Worm (Caenorhabditis elegans): ENCODE measurements around the gene C47A10.16.

C47A10.16 gene

DNA sequence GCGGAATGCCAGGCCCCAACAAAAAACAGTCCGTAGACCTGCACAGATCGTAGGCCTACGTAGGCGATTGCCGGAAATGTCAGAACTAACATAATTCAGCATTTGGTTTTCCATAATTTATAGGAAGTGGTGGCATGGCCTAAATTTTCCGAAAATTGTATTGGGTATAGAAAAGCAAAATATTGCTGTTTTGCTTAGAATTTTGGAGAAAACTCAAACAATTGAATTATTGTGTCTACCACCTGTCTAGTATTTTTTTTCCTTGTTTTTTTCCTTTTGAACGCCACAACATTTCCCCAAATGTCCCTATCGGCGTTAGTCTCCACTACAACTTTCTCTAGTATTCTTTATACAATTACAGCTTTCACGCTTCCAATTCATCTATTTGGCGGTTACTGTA, 2.3 kb upstream of the C47A10.16 start, which contains the start of gene srh-284:
TSS of gene srh-284 (plus strand) at position 301 of the 400 bp plus-strand sequence.
- no peak for TF ChIP-seq atf-7 (tag; optimal IDR thresholded peaks at IDR 0.05)
- no peak for TF ChIP-seq lin-54 (GFP tag; optimal IDR thresholded peaks at IDR 0.05)
- TF ChIP-seq bed-2 (GFP tag; IDR thresholded peaks at IDR 0.05), result no peak

- TF ChIP-seq C06A6.2 (GFP tag; conservative IDR thresholded peaks at IDR 0.05) (no peak), attf-6 (GFP tag; IDR thresholded peaks at IDR 0.05) (no peak), D2030.7 (GFP tag; IDR thresholded peaks at IDR 0.05) (no peak), B0261.1 (tag; optimal IDR thresholded peaks at IDR 0.05) (no peak), zfh-2 (GFP tag; conservative IDR thresholded peaks at IDR 0.05) (no peak), him-1 (tag; optimal IDR thresholded peaks at IDR 0.05) (no peak), nfya-2 (GFP tag; IDR thresholded peaks at IDR 0.05) (no peak), ztf-3 (GFP tag; optimal IDR thresholded peaks at IDR 0.05) (no peak), mel-28 (tag; optimal IDR thresholded peaks at IDR 0.05; ENCODE audit: borderline replicate concordance) (no peak), F22D6.2 (tag; optimal IDR thresholded peaks at IDR 0.05) (no peak), Y95B8A.8 (GFP tag; IDR thresholded peaks at IDR 0.05) (no peak)
Observed at ce11 chrV:17755592-17755991, 9.4 kb downstream of the C47A10.16 start, which contains the start of gene pgp-9. Gene pgp-9 (plus strand): TSS chrV:17755892.

- TF ChIP-seq fkh-3 (tag; optimal IDR thresholded peaks at IDR 0.05) (no peak), nhr-80 (tag; optimal IDR thresholded peaks at IDR 0.05) (peak; percentile 31)
Observed at ce11 chrV:17754999-17755398, 10.0 kb downstream of the C47A10.16 start.

DNA sequence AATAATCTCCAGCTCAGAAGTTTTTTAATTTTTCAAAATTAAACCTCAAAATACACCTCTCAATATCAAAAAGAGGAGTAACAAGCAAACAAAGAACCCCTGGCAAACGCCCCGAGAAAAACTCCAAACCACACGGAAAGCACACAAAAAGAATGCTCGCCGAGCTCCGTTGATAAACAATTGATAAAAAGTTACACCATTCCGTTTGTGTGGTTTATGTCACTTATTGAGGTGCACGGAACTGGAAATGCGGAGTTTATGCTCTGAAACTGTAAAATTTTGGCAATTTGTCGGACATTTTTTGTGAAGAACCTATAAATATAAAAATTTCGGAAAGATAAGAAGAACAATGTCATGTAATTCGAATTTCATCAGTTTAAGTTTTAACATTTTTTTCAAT, 12.6 kb downstream of the C47A10.16 start:
- TF ChIP-seq F57A8.1 (GFP tag; optimal IDR thresholded peaks at IDR 0.05) (no peak), ztf-26 (tag; optimal IDR thresholded peaks at IDR 0.05) (no peak), snpc-4 (GFP tag; optimal IDR thresholded peaks at IDR 0.05) (no peak), snpc-4 (tag; optimal IDR thresholded peaks at IDR 0.05) (peak in 1 of 4 experiments; percentile 14), C17E4.6 (GFP tag; IDR thresholded peaks at IDR 0.05) (no peak), tbp1 (GFP tag; optimal IDR thresholded peaks at IDR 0.05) (peak; percentile 0), mel-28 (tag; optimal IDR thresholded peaks at IDR 0.05; ENCODE audit: borderline replicate concordance) (no peak), madf-3 (GFP tag; IDR thresholded peaks at IDR 0.05) (no peak), aptf-3 (GFP tag; IDR thresholded peaks at IDR 0.05) (no peak), nhr-80 (tag; optimal IDR thresholded peaks at IDR 0.05) (peak; percentile 90), aptf-2 (GFP tag; conservative IDR thresholded peaks at IDR 0.05) (no peak), K12H6.12 (tag; optimal IDR thresholded peaks at IDR 0.05) (no peak), bed-2 (GFP tag; IDR thresholded peaks at IDR 0.05) (no peak), egl-18 (GFP tag; IDR thresholded peaks at IDR 0.05) (no peak), hmg-1.2 (GFP tag; IDR thresholded peaks at IDR 0.05) (no peak), madf-10 (tag; optimal IDR thresholded peaks at IDR 0.05) (no peak), dox-1 (GFP tag; IDR thresholded peaks at IDR 0.05) (0 out of 2 replicates have a peak, but pooled peaks have one; percentile 12), cebp-1 (GFP tag; IDR thresholded peaks at IDR 0.05) (no peak), cebp-1 (tag; optimal IDR thresholded peaks at IDR 0.05) (peak; percentile 37), ceh-79 (tag; optimal IDR thresholded peaks at IDR 0.05) (no peak), repo-1 (tag; optimal IDR thresholded peaks at IDR 0.05) (no peak), mxl-1 (tag; optimal IDR thresholded peaks at IDR 0.05) (no peak), ztf-18 (tag; optimal IDR thresholded peaks at IDR 0.05) (no peak), lsy-27 (tag; optimal IDR thresholded peaks at IDR 0.05; ENCODE audit: borderline replicate concordance, insufficient read depth) (no peak), ztf-22 (GFP tag; optimal IDR thresholded peaks at IDR 0.05) (no peak), snpc-1.1 (tag; optimal IDR thresholded peaks at IDR 0.05; ENCODE audit: insufficient read depth) (no peak), cebp-2 (GFP tag; IDR thresholded peaks at IDR 0.05) (no peak), ets-4 (GFP tag; optimal IDR thresholded peaks at IDR 0.05) (no peak), akir-1 (GFP tag; optimal IDR thresholded peaks at IDR 0.05) (no peak)

Data from whole organism, young adult.